Fruit fly (Drosophila melanogaster) S2 (cell line): Measurements from ENCODE around the gene Edem1.

ENCODE experiments used
- CG8478 ChIP-seq: fragments of >200 bp; optimal IDR thresholded peaks from 2 replicates; lab custom pipeline; 2018
- CTCF ChIP-seq, 2 experiments: fragments of >200 bp; optimal IDR thresholded peaks; 2 replicates each; lab custom pipeline; 2018

DNA sequence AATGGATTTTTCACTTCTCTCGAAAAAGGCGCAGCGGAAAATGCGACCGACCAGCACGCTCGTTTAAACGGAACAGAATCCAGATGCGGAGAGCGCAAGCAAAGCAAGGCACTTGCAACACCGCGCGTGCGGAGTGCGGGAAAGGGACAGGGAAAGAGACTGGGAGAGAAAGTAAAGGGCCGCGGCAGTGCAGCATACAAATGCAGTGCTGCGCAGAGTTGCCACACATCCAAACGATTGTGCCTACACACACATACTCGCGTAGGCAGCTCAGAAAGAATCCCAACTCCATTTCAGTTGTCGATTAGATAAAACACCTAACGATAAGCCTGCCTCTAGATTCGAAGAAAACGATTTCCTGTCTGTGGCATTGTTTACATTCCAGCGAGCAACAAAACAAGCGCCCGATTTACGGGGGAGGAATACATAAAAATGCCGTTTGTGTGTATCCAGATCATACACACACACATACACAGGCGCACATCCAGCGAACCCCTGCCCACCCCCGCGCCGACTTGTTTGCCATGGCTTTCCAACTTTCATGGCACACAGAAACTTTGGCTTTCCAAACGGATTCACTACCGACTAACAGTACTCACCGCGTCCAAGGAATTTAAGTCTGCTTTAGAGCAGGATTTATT is 9.1 kb downstream of the Edem1 start:
- TF ChIP-seq CTCF (optimal IDR thresholded peaks at IDR 0.05; lab: Kevin White, UChicago) = no peak
- TF ChIP-seq CG8478 (lab: Kevin White, UChicago) = no peak
